Fruit fly (Drosophila melanogaster) whole organism, prepupa: Measurements from ENCODE around the gene beta4GalT7.

Experiments
- Smox ChIP-seq: fragments of 200-800 bp; sonication (Bioruptor generic); optimal IDR thresholded peaks from 3 replicates; lab custom pipeline; 2016; ENCODE audit warnings: missing biosample characterization, missing genetic modification characterization
- dac ChIP-seq: fragments of 200-800 bp; sonication (Bioruptor generic); optimal IDR thresholded peaks from 2 replicates; lab custom pipeline; 2017; ENCODE audit warnings: missing biosample characterization, mild to moderate bottlenecking, missing genetic modification characterization
- fd85E ChIP-seq: fragments of 200-800 bp; sonication (Bioruptor generic); optimal IDR thresholded peaks from 3 replicates; lab custom pipeline; 2016; ENCODE audit warnings: missing biosample characterization, missing genetic modification characterization
- topi ChIP-seq: fragments of 200-800 bp; sonication (Bioruptor generic); optimal IDR thresholded peaks from 3 replicates; lab custom pipeline; 2016; ENCODE audit warnings: missing biosample characterization, missing genetic modification characterization

dm6 chr3R:25070871-25071270 is 47.8 kb downstream of the beta4GalT7 start, which contains the start of gene CG11836:
- TF ChIP-seq Smox (GFP tag; lab: Kevin White, UChicago) (no peak), fd85E (GFP tag; lab: Kevin White, UChicago) (no peak), dac (GFP tag; lab: Kevin White, UChicago) (no peak), topi (GFP tag; lab: Kevin White, UChicago) (no peak)
